Worm (Caenorhabditis elegans): ENCODE results near the gene dohh-1.

DNA sequence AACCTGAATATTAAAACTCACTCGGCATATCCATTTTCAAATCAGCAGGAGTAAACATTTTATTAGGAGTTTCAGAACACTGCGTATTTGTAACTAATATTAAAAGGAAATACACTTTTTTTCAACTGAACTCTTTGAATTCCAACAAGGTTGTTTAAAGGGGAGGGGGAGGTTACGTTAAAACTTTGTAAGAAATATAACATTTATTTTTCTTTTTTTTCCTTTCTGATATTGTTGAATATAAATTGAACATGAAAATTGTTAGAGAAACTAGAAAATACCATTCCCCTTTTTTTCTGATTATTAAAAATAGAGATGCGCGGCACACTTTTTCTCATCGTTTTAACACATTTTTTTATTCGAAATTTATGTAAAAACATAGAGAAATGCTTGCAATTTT is 18.3 kb downstream of the dohh-1 start, which contains the start of gene C14A4.8:
- TF ChIP-seq ets-4 (tag; optimal IDR thresholded peaks at IDR 0.05) (no peak), dve-1 (tag; optimal IDR thresholded peaks at IDR 0.05) (no peak), hlh-13 (GFP tag; optimal IDR thresholded peaks at IDR 0.05) (no peak), hlh-15 (tag; optimal IDR thresholded peaks at IDR 0.05) (no peak)

All from whole organism, late embryonic.